Fruit fly (Drosophila melanogaster) whole organism, pupa: ENCODE measurements around the gene CG14625.

Experiments
- CG10348 ChIP-seq: fragments of 200-800 bp; sonication (Bioruptor generic); IDR thresholded peaks from 2 replicates; pipeline ENCODE4 v1.3.6; 2022; ENCODE audit warnings: missing biosample characterization, missing genetic modification characterization
- CG12605 ChIP-seq: fragments of 200-800 bp; sonication (Bioruptor generic); IDR thresholded peaks from 2 replicates; pipeline ENCODE4 v1.3.6; 2022; ENCODE audit warnings: missing biosample characterization, missing genetic modification characterization
- CG13204 ChIP-seq: fragments of 200-800 bp; sonication (Bioruptor generic); optimal IDR thresholded peaks from 2 replicates; lab custom pipeline; 2018; ENCODE audit warnings: missing biosample characterization, mild to moderate bottlenecking, missing genetic modification characterization, moderate library complexity
- CG14655 ChIP-seq: fragments of 200-800 bp; sonication (Bioruptor generic); optimal IDR thresholded peaks from 3 replicates; lab custom pipeline; 2017; ENCODE audit warnings: mild to moderate bottlenecking, missing biosample characterization, missing genetic modification reagents, missing genetic modification characterization
- CG15710 ChIP-seq: fragments of 200-800 bp; sonication (Bioruptor generic); optimal IDR thresholded peaks from 2 replicates; lab custom pipeline; 2018; ENCODE audit warnings: missing biosample characterization, mild to moderate bottlenecking, missing genetic modification characterization, moderate library complexity
- CG17806 ChIP-seq: fragments of 200-800 bp; sonication (Bioruptor generic); optimal IDR thresholded peaks from 2 replicates; lab custom pipeline; 2018; ENCODE audit warnings: missing biosample characterization, mild to moderate bottlenecking, missing genetic modification characterization, moderate library complexity
- CG32121 ChIP-seq: fragments of 200-800 bp; sonication (Bioruptor generic); IDR thresholded peaks from 2 replicates; pipeline ENCODE4 v1.3.6; 2022; ENCODE audit warnings: missing biosample characterization, missing genetic modification characterization
- CG34367 ChIP-seq: fragments of 200-800 bp; sonication (Bioruptor generic); optimal IDR thresholded peaks from 2 replicates; lab custom pipeline; 2018; ENCODE audit warnings: missing biosample characterization, mild to moderate bottlenecking, missing genetic modification characterization
- CG4496 ChIP-seq: fragments of 200-800 bp; sonication (Bioruptor generic); IDR thresholded peaks from 3 replicates; pipeline ENCODE4 v1.3.6; 2022; ENCODE audit warnings: missing biosample characterization, missing genetic modification characterization
- CG8159 ChIP-seq: fragments of 200-800 bp; sonication (Bioruptor generic); optimal IDR thresholded peaks from 3 replicates; lab custom pipeline; 2018; ENCODE audit warnings: missing biosample characterization, mild to moderate bottlenecking, missing genetic modification characterization, moderate library complexity
- CG8301 ChIP-seq: fragments of 200-800 bp; sonication (Bioruptor generic); optimal IDR thresholded peaks from 2 replicates; lab custom pipeline; 2018; ENCODE audit warnings: missing biosample characterization, mild to moderate bottlenecking, missing genetic modification characterization
- CG9948 ChIP-seq: fragments of 200-800 bp; sonication (Bioruptor generic); optimal IDR thresholded peaks from 2 replicates; lab custom pipeline; 2018; ENCODE audit warnings: missing biosample characterization, mild to moderate bottlenecking, missing genetic modification characterization, moderate library complexity
- D1 ChIP-seq: fragments of 200-800 bp; sonication (Bioruptor generic); optimal IDR thresholded peaks from 2 replicates; lab custom pipeline; 2018; ENCODE audit warnings: missing biosample characterization, mild to moderate bottlenecking, missing genetic modification characterization, moderate library complexity
- EcR ChIP-seq: fragments of 200-800 bp; sonication (Bioruptor generic); optimal IDR thresholded peaks from 3 replicates; lab custom pipeline; 2019; ENCODE audit warnings: missing biosample characterization, missing genetic modification characterization, mild to moderate bottlenecking, moderate library complexity, missing genetic modification reagents
- Ets98B ChIP-seq: fragments of 200-800 bp; sonication (Bioruptor generic); IDR thresholded peaks from 2 replicates; pipeline ENCODE4 v1.3.6; 2022; ENCODE audit warnings: missing biosample characterization, missing genetic modification characterization
- Pif1A ChIP-seq: fragments of 200-800 bp; sonication (Bioruptor generic); optimal IDR thresholded peaks from 3 replicates; lab custom pipeline; 2016; ENCODE audit warnings: missing biosample characterization, missing genetic modification characterization
- Pif1B ChIP-seq: fragments of 200-800 bp; sonication (Bioruptor generic); optimal IDR thresholded peaks from 3 replicates; lab custom pipeline; 2016; ENCODE audit warnings: missing biosample characterization, missing genetic modification characterization
- Snoo ChIP-seq: fragments of 200-800 bp; sonication (Bioruptor generic); optimal IDR thresholded peaks from 3 replicates; lab custom pipeline; 2017; ENCODE audit warnings: missing biosample characterization, mild to moderate bottlenecking, missing genetic modification characterization, inconsistent platforms
- fd96Ca ChIP-seq: fragments of 200-800 bp; sonication (Bioruptor generic); IDR thresholded peaks from 3 replicates; pipeline ENCODE4 v1.3.6; 2022; ENCODE audit warnings: missing biosample characterization, missing genetic modification characterization
- gl ChIP-seq: fragments of 200-800 bp; sonication (Bioruptor generic); optimal IDR thresholded peaks from 2 replicates; lab custom pipeline; 2018; ENCODE audit warnings: missing biosample characterization, mild to moderate bottlenecking, missing genetic modification characterization
- rn ChIP-seq: fragments of 200-800 bp; sonication (Bioruptor generic); IDR thresholded peaks from 2 replicates; pipeline ENCODE4 v1.3.6; 2022; ENCODE audit warnings: missing biosample characterization, missing genetic modification characterization

CG14625 gene

DNA sequence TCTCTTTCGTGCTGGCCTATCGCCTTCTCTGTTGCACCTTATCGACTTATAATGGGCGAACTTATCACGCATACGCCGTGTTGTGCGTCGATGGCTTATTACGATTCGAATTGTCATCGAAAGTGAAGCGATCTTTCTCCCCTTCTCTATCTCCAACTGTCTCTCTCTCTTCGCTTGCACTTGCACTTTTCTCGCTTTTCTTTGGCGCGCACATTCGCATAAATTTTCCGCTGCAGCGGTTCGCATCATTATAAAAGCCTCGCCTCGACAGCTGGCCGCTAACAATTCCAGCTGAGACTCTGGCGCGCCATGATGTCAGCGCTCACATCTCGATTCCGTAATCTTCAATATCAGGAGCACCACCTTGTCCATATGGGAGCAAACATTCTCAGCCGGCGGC is at the start of gene CG14625:
TSS of gene CG14625 (plus strand) at position 301 of the 400 bp plus-strand sequence.
- TF ChIP-seq D1 (tag; lab: Kevin White, UChicago) = no peak
- TF ChIP-seq CG4496 (GFP tag; lab: Robert Waterston, UW) = no peak
- TF ChIP-seq EcR = no peak
- no peak for TF ChIP-seq CG32121
- TF ChIP-seq CG8159 (tag; lab: Kevin White, UChicago) = no peak
- TF ChIP-seq CG8301 = no peak
- TF ChIP-seq rn (GFP tag; lab: Robert Waterston, UW) = no peak
- no peak for TF ChIP-seq Pif1A (GFP tag; lab: Kevin White, UChicago)
- no peak for TF ChIP-seq CG13204
- no peak for TF ChIP-seq CG17806 (tag; lab: Kevin White, UChicago)
- no peak for TF ChIP-seq CG34367 (tag; lab: Kevin White, UChicago)
- no peak for TF ChIP-seq CG12605 (GFP tag; lab: Robert Waterston, UW)
- TF ChIP-seq Snoo (tag; lab: Kevin White, UChicago) = no peak
- no peak for TF ChIP-seq Ets98B (GFP tag; lab: Robert Waterston, UW)
- no peak for TF ChIP-seq CG10348
- no peak for TF ChIP-seq CG15710
- TF ChIP-seq Pif1B (GFP tag; lab: Kevin White, UChicago) = no peak
- TF ChIP-seq fd96Ca (GFP tag; lab: Robert Waterston, UW) = no peak
- TF ChIP-seq CG9948 (tag; lab: Kevin White, UChicago) = no peak
- TF ChIP-seq gl (tag; lab: Kevin White, UChicago) = no peak

DNA sequence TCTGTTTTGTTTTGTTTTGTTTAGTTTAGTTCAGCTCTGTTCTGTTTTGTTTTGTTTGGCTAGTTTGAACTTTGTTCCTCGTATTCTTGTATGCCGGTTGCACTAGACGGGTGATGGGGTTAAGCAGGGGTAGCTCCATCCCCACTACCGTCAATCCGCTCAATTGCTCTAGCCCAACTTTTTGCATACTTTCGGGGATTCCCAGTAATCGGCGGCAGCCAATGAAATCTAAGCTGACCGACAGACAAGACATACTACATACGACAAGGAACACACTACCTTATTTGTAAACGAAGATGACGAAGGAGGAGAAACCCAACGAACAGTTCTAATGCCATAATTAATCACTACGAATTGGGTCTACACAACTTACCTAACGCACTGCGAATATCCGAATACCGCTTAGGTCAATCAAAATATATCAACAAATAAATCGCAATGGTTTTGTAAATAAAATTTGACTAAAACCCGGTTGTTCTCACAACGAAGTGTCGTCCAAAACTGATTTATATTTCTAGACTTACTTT is 37.4 kb upstream of the CG14625 start, which contains the start of gene eIF4E7:
TSS of gene eIF4E7 (minus strand) at position 477 of the 527 bp plus-strand sequence.
- TF ChIP-seq CG8159 (tag; lab: Kevin White, UChicago) = no peak
- TF ChIP-seq CG4496 (GFP tag; lab: Robert Waterston, UW) = peak; percentile 16; the same call in 1 of the 3 replicates

DNA sequence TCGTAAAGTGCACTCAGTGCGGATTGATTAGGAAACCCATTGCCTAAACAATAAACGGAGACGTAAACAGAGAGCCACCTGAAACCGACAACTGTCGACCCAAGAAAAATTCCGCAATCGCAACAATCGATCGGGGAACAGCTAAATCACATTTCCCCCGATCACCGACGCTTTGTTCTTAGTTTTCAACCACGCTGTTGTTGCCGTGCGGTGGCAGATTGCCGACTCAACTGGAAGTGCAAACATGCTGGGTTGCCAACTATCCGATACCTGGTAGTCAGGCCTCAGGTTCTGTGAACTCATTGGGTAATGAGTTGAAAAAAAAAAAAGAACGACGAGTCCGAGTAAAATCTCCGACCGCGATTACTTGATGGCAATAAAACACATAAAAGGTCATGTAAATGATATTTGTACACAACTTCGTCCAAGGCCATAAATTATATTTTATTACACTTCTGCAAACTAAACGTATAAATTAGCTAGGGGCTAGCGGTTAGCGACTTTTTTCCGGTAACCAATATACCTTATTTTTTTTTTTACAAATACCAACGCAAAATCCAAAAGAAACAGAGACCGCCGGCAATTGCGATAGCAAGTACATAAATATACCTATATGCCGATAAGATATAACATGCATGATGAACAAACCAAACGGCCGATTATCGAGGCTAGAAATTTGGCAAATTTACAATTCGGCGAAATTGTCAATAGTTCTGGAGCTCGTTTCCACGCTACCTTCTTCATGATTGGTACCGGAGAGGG is 29.0 kb upstream of the CG14625 start, which contains the start of gene CG11378:
TSS of gene CG11378 (plus strand) at position 712 of the 762 bp plus-strand sequence.
- TF ChIP-seq CG13204 = no peak
- TF ChIP-seq Pif1A (GFP tag; lab: Kevin White, UChicago) = no peak
- no peak for TF ChIP-seq CG12605 (GFP tag; lab: Robert Waterston, UW)
- no peak for TF ChIP-seq Ets98B (GFP tag; lab: Robert Waterston, UW)
- TF ChIP-seq CG14655 (GFP tag; lab: Kevin White, UChicago) = no peak
- no peak for TF ChIP-seq rn (GFP tag; lab: Robert Waterston, UW)
- TF ChIP-seq EcR = no peak
- no peak for TF ChIP-seq Pif1B (GFP tag; lab: Kevin White, UChicago)
- no peak for TF ChIP-seq CG34367 (tag; lab: Kevin White, UChicago)

DNA sequence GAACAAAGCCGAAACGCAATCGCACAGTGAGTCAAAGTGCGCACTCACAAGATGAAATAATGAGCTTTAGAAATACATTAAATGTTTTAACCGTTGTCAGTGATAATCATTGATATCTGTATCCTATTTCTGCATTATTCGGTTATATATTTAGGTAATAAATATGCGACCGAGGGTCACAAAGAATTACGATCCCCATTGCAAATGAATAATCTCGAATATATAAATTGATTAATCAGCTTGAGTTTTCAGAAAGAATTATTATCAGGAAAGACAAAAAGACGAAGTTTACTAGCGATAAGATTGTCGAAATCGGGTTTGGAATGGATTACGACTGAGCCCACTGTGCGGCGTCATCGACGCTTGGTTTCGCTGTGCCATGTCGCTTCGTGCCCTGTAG is 28.3 kb upstream of the CG14625 start:
- TF ChIP-seq rn (GFP tag; lab: Robert Waterston, UW) = no peak
- TF ChIP-seq CG13204 = no peak
- TF ChIP-seq CG8301 = peak; percentile 36
- TF ChIP-seq CG9948 (tag; lab: Kevin White, UChicago) = peak; percentile 32
- peak; percentile 33 for TF ChIP-seq CG15710
- TF ChIP-seq CG12605 (GFP tag; lab: Robert Waterston, UW) = no peak
- TF ChIP-seq CG32121 = no peak
- TF ChIP-seq CG14655 (GFP tag; lab: Kevin White, UChicago) = peak; percentile 57
- TF ChIP-seq CG34367 (tag; lab: Kevin White, UChicago) = no peak
- peak; percentile 61 for TF ChIP-seq Pif1A (GFP tag; lab: Kevin White, UChicago)
- TF ChIP-seq Pif1B (GFP tag; lab: Kevin White, UChicago) = peak; percentile 13
- no peak for TF ChIP-seq Ets98B (GFP tag; lab: Robert Waterston, UW)
- no peak for TF ChIP-seq EcR
- TF ChIP-seq CG4496 (GFP tag; lab: Robert Waterston, UW) = no peak
- no peak for TF ChIP-seq gl (tag; lab: Kevin White, UChicago)
- TF ChIP-seq CG17806 (tag; lab: Kevin White, UChicago) = peak; percentile 17
- no peak for TF ChIP-seq CG10348
- peak; percentile 69 for TF ChIP-seq CG8159 (tag; lab: Kevin White, UChicago)
- no peak for TF ChIP-seq D1 (tag; lab: Kevin White, UChicago)
- TF ChIP-seq Snoo (tag; lab: Kevin White, UChicago) = peak; percentile 54
- no peak for TF ChIP-seq fd96Ca (GFP tag; lab: Robert Waterston, UW)

DNA sequence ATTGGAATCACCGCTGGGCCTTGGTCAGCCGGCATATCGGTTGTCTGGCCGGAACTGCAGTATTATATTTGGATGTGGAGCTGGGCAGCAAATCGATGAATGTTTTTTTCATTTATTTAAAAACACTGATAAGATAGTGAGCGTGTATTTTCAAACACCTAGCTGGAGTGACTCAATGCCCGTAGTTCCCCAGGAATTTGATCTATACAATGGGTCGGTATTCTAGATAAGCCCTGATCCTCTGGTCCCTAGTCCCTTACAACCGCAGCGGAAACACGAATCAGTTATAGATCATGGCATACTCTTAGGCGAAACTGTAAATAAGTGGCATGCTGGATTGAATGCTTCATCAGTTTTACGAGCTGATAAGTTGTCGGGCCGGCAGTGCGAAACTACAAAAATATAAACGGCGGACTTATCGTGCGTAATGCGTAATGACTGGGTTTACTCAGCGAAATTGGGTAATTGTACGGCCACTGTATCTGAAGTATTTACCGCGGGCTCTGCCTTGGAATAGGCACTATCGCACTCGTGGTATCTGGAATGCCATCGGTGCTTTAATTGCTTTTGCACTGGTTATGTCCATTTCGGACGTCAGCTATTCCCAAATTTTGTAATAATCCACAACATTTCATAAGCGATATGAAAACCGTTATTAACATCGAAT is 26.5 kb upstream of the CG14625 start:
- no peak for TF ChIP-seq D1 (tag; lab: Kevin White, UChicago)
- TF ChIP-seq CG32121 = no peak
- TF ChIP-seq CG34367 (tag; lab: Kevin White, UChicago) = no peak
- no peak for TF ChIP-seq Pif1A (GFP tag; lab: Kevin White, UChicago)
- no peak for TF ChIP-seq Ets98B (GFP tag; lab: Robert Waterston, UW)
- TF ChIP-seq CG13204 = no peak
- no peak for TF ChIP-seq CG9948 (tag; lab: Kevin White, UChicago)
- no peak for TF ChIP-seq CG14655 (GFP tag; lab: Kevin White, UChicago)
- no peak for TF ChIP-seq Pif1B (GFP tag; lab: Kevin White, UChicago)
- no peak for TF ChIP-seq rn (GFP tag; lab: Robert Waterston, UW)
- no peak for TF ChIP-seq CG15710
- no peak for TF ChIP-seq CG10348
- no peak for TF ChIP-seq CG17806 (tag; lab: Kevin White, UChicago)
- TF ChIP-seq CG8301 = no peak
- no peak for TF ChIP-seq fd96Ca (GFP tag; lab: Robert Waterston, UW)
- no peak for TF ChIP-seq CG8159 (tag; lab: Kevin White, UChicago)
- no peak for TF ChIP-seq Snoo (tag; lab: Kevin White, UChicago)
- no peak for TF ChIP-seq EcR
